Fruit fly (Drosophila melanogaster): ENCODE measurements around the gene Lsd-2.

Lsd-2 gene

DNA sequence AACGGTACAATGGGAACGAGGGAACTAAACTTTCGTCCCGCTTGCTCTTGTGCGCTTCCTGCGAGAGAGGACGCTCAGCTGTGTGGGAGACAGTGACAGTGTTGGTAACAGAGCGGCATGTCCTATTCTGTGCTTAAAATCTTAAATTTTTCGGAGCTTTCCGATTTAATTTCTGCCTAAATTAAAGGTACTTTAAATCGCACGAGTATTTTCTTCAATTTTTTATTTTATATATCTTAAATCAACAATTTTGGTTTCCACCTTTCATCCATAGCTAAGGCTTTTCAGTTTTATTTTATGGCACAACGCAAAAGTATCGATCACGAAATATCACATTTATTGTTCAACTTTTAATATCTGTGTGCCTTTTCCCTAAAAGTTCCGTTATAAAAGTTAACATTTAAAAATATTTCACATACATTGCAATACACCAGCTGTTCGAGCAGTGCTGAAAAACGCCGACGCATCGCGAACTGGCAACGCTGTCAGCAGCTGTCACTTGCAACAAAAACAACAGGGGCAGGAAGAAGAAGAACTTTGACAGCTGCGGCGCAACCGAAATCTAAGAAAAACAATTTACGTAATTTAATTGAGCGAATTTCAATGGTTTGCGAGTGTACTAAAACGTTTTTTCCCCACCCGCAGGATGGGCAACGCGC, 12.5 kb downstream of the Lsd-2 start, which contains the start of the genes hiw and ND-B18 (continued):
- TF ChIP-seq CG7987 (GFP tag; optimal IDR thresholded peaks at IDR 0.05) (peak; percentile 29), Dbx (GFP tag; IDR thresholded peaks at IDR 0.05) (peak; percentile 45; the same call in 1 of the 3 replicates), HLH4C (GFP tag; IDR thresholded peaks at IDR 0.05; ENCODE audit: partially characterized antibody) (0 out of 3 replicates have a peak, but pooled peaks have one; percentile 11), CG7786 (GFP tag; optimal IDR thresholded peaks at IDR 0.05) (peak; percentile 18), mam (GFP tag; optimal IDR thresholded peaks at IDR 0.05) (peak; percentile 39), CG10543 (GFP tag; optimal IDR thresholded peaks at IDR 0.05) (no peak), Ets97D (GFP tag; optimal IDR thresholded peaks at IDR 0.05) (peak; percentile 92), croc (GFP tag; conservative IDR thresholded peaks at IDR 0.05) (no peak), YL-1 (GFP tag; optimal IDR thresholded peaks at IDR 0.05) (peak; percentile 89), pita (GFP tag; optimal IDR thresholded peaks at IDR 0.05) (no peak), Atf-2 (GFP tag; optimal IDR thresholded peaks at IDR 0.05) (no peak), knrl (GFP tag; IDR thresholded peaks at IDR 0.05; ENCODE audit: partially characterized antibody) (peak; percentile 20; the same call in 1 of the 3 replicates), gsb (GFP tag; IDR thresholded peaks at IDR 0.05) (no peak), emc (GFP tag; optimal IDR thresholded peaks at IDR 0.05) (no peak), Hmr (GFP tag; optimal IDR thresholded peaks at IDR 0.05) (peak; percentile 39)

dm6 chrX:15062619-15063018, 13.4 kb downstream of the Lsd-2 start:
- TF ChIP-seq D19A (tag; optimal IDR thresholded peaks at IDR 0.05) (no peak), bowl (GFP tag; IDR thresholded peaks at IDR 0.05) (no peak), Camta (GFP tag; optimal IDR thresholded peaks at IDR 0.05) (no peak), sens (GFP tag) (peak; percentile 39), Fer3 (tag; optimal IDR thresholded peaks at IDR 0.05) (no peak), CG12071 (GFP tag; optimal IDR thresholded peaks at IDR 0.05) (no peak), mld (GFP tag; IDR thresholded peaks at IDR 0.05; ENCODE audit: partially characterized antibody) (no peak), CG1603 (tag; optimal IDR thresholded peaks at IDR 0.05) (no peak), Ets65A (GFP tag) (peak; percentile 84), CG4820 (GFP tag; optimal IDR thresholded peaks at IDR 0.05) (no peak), esg (GFP tag; conservative IDR thresholded peaks at IDR 0.05) (no peak), slp2 (GFP tag; optimal IDR thresholded peaks at IDR 0.05) (no peak), Med (GFP tag) (peak; percentile 14), rib (GFP tag; IDR thresholded peaks at IDR 0.05) (no peak), CG3407 (GFP tag; optimal IDR thresholded peaks at IDR 0.05) (no peak), YL-1 (GFP tag; optimal IDR thresholded peaks at IDR 0.05) (peak; percentile 9), MBD-R2 (GFP tag; IDR thresholded peaks at IDR 0.05) (peak; percentile 51), jing (GFP tag; optimal IDR thresholded peaks at IDR 0.05) (no peak), crp (GFP tag; optimal IDR thresholded peaks at IDR 0.05) (peak in 1 of 2 experiments; percentile 79), CG17612 (GFP tag; IDR thresholded peaks at IDR 0.05) (no peak), CG13287 (GFP tag; IDR thresholded peaks at IDR 0.05; ENCODE audit: partially characterized antibody) (0 out of 2 replicates have a peak, but pooled peaks have one; percentile 6), crol (GFP tag; IDR thresholded peaks at IDR 0.05) (peak; percentile 58), gro (GFP tag; optimal IDR thresholded peaks at IDR 0.05) (no peak), CG12155 (GFP tag; optimal IDR thresholded peaks at IDR 0.05) (no peak), en (GFP tag; optimal IDR thresholded peaks at IDR 0.05) (no peak), ewg (GFP tag; optimal IDR thresholded peaks at IDR 0.05) (peak; percentile 74), CG3838 (GFP tag; optimal IDR thresholded peaks at IDR 0.05) (no peak), Deaf1 (tag; optimal IDR thresholded peaks at IDR 0.05) (no peak), bigmax (GFP tag; optimal IDR thresholded peaks at IDR 0.05) (no peak), trem (tag; optimal IDR thresholded peaks at IDR 0.05) (peak; percentile 98), seq (GFP tag; IDR thresholded peaks at IDR 0.05) (peak; percentile 90), so (GFP tag; IDR thresholded peaks at IDR 0.05) (no peak), CG6175 (GFP tag; IDR thresholded peaks at IDR 0.05) (no peak), bab2 (GFP tag; optimal IDR thresholded peaks at IDR 0.05) (no peak), vnd (GFP tag; IDR thresholded peaks at IDR 0.05; ENCODE audit: partially characterized antibody) (no peak), Fer1 (GFP tag; optimal IDR thresholded peaks at IDR 0.05) (no peak)
